Worm (Caenorhabditis elegans): ENCODE data around the gene lgg-2.

DNA sequence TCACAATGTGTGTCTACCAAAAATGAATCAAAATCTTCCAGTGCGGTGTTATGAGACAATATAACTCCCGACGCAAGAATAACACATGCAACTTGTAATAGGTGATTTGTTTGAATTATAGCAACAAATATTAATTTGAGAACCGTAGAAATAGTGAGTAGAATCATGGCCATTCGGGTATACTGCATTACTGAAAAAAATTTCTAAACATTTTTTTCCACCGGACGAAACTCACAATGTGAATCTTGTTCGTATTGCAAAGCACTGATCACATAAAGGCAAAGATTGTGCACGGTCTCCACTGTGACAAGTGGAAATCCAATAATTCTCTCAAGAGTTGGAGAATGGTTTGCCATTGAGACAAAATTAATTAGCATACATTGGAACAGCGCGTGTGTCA lies 33.2 kb downstream of the lgg-2 start:
- no peak for TF ChIP-seq pha-4 (tag; optimal IDR thresholded peaks at IDR 0.05)
- TF ChIP-seq nhr-76 (tag; optimal IDR thresholded peaks at IDR 0.05): no peak
- no peak for TF ChIP-seq unc-62 (GFP tag; optimal IDR thresholded peaks at IDR 0.05)
- no peak for TF ChIP-seq nhr-2 (tag; optimal IDR thresholded peaks at IDR 0.05)
- no peak for TF ChIP-seq elt-1 (tag; optimal IDR thresholded peaks at IDR 0.05; ENCODE audit: borderline replicate concordance, insufficient read depth)
- TF ChIP-seq nhr-28 (tag; optimal IDR thresholded peaks at IDR 0.05): no peak
- no peak for TF ChIP-seq ceh-43 (GFP tag; optimal IDR thresholded peaks at IDR 0.05)

Measured in whole organism, mixed stage, embryonic.